Worm (Caenorhabditis elegans): ENCODE data around the gene glb-14.

The glb-14 gene

DNA sequence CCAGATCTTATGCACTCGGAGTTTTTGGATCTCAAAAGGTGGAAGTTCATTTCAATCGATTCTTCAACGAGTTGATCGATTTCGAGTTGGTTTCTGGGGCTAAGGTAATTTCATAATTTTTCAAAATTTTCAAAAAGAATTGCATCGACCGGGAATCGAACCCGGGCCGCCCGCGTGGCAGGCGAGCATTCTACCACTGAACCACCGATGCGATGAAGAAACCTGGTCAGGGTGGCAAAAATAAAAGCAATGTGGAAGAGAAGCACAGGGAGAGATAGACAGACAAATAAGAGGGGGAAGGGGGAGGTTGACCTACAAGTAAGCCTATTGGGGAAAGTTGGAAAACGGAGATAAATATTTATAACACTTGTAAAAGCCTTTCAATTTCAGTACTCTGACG is 39.7 kb downstream of the glb-14 start (continued):
- TF ChIP-seq mdl-1 (tag; optimal IDR thresholded peaks at IDR 0.05) (peak in 1 of 2 experiments; percentile 33), lin-35 (GFP tag; optimal IDR thresholded peaks at IDR 0.05) (peak; percentile 28 to 65), dpl-1 (GFP tag; optimal IDR thresholded peaks at IDR 0.05) (peak in 1 of 3 experiments; percentile 26), zag-1 (tag; optimal IDR thresholded peaks at IDR 0.05) (no peak), hlh-4 (tag; optimal IDR thresholded peaks at IDR 0.05) (no peak), elt-2 (tag; optimal IDR thresholded peaks at IDR 0.05) (peak; percentile 15), nhr-47 (tag; optimal IDR thresholded peaks at IDR 0.05) (peak; percentile 54), ztf-4 (tag; optimal IDR thresholded peaks at IDR 0.05) (no peak), nhr-77 (tag; optimal IDR thresholded peaks at IDR 0.05) (peak; percentile 49), F16B12.6 (tag; optimal IDR thresholded peaks at IDR 0.05) (no peak)

DNA sequence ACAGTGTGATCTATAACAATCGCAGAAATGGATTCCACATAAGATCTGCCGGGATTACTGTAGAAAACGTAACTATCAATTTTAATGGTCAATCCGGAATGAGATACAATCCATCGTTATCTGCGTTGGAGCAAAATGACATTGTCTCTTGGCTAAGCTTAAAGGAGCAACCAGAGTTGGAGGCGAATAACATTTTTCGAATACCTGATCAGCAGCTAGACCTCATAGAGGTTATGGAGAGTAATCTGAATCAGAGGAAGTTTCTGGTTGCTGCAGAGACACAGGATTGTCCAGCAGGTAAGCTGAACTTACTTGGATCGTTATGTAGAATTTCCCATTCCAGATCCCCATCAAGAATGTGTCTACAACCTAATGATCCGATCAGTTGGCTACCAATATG is 41.2 kb downstream of the glb-14 start:
- TF ChIP-seq egl-13 (tag; optimal IDR thresholded peaks at IDR 0.05) (no peak), efl-1 (optimal IDR thresholded peaks at IDR 0.05) (no peak), efl-1 (GFP tag; optimal IDR thresholded peaks at IDR 0.05 in 1 of 2) (peak in 1 of 2 experiments; percentile 79)

DNA sequence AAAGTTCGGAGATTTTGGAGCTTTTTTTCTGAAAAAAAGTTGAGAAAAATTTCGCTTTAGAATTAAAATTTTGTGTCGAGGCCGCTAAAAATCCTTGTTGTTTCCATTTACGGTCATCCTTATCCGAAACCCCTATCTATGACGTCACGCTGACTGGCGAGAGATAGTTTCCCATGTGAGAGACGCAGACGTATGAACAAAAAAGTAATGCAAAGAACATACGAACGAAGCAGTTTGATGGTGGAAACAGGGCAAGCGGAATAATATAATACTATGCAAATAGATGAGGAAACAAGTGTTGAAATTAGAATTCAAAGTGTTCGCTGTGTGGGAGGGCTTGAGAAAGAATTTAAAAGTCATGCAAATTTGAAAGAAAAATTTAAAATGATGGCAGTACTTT is 45.7 kb downstream of the glb-14 start:
- TF ChIP-seq lin-15B (tag; optimal IDR thresholded peaks at IDR 0.05) (no peak), lin-14 (GFP tag; optimal IDR thresholded peaks at IDR 0.05) (peak; percentile 2), elt-2 (tag; optimal IDR thresholded peaks at IDR 0.05) (peak; percentile 7), efl-1 (optimal IDR thresholded peaks at IDR 0.05) (peak in 1 of 2 experiments; percentile 11), efl-1 (GFP tag; optimal IDR thresholded peaks at IDR 0.05 in 1 of 2) (peak in 1 of 2 experiments; percentile 77), egl-13 (tag; optimal IDR thresholded peaks at IDR 0.05) (no peak), fkh-10 (GFP tag; optimal IDR thresholded peaks at IDR 0.05) (no peak)

DNA sequence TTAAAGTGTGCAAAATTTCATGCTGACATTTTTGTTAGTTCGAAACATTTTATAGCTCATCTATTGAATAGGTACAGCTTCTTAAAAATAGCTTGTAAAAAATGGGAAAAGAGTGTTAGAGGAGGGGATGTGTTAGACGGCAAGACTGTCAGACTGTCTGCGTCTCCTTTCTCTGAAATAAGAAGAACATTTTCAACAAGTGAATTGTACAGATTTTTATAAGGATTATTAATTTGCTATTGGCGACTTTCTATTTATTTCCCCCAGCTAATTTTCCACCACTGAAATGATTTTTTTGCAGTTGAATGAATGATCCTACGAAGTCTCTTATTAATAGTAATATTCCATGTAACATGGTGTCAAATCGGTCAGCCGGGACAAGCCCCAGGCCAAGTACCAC is 46.4 kb downstream of the glb-14 start, which contains the start of gene C06B8.7:
Gene C06B8.7, plus strand, starts transcription at position 301 of the 400 bp plus-strand sequence.
- TF ChIP-seq ces-1 (GFP tag; optimal IDR thresholded peaks at IDR 0.05) (no peak), rnt-1 (tag; optimal IDR thresholded peaks at IDR 0.05) (no peak), nhr-71 (tag; optimal IDR thresholded peaks at IDR 0.05) (no peak), C34B4.2 (tag; optimal IDR thresholded peaks at IDR 0.05) (no peak)

DNA sequence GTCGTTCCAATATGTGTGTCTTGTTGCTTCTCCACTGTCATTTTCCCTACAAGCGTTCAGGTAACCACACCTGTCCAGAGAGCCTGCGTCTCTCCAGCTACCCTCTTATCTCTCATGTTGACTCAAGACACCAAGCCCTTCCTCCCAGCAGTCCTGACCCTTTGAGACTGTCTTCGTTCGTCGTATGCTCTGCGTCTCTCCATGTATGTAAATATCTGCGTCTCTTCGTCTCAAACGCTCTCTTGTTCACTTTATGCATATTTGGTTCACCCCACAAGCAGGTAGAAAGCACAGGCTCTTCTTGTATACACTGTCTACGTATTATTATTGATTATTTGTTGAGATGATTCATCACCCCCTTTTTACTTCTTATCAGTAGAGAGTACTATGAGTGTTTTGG is 47.1 kb downstream of the glb-14 start:
- TF ChIP-seq ceh-90 (tag; optimal IDR thresholded peaks at IDR 0.05) (no peak), nhr-12 (tag; optimal IDR thresholded peaks at IDR 0.05) (no peak), nhr-77 (tag; optimal IDR thresholded peaks at IDR 0.05) (peak; percentile 21), unc-130 (tag; optimal IDR thresholded peaks at IDR 0.05) (no peak), xbp-1 (tag; optimal IDR thresholded peaks at IDR 0.05) (no peak), ceh-63 (GFP tag; optimal IDR thresholded peaks at IDR 0.05) (no peak), efl-3 (GFP tag; optimal IDR thresholded peaks at IDR 0.05) (no peak), dsc-1 (tag; optimal IDR thresholded peaks at IDR 0.05) (no peak), nhr-47 (tag; optimal IDR thresholded peaks at IDR 0.05) (no peak), efl-1 (optimal IDR thresholded peaks at IDR 0.05) (peak; percentile 20 to 48), efl-1 (GFP tag; optimal IDR thresholded peaks at IDR 0.05 in 1 of 2) (no peak), hlh-17 (GFP tag; optimal IDR thresholded peaks at IDR 0.05; ENCODE audit: borderline replicate concordance) (no peak), mdl-1 (tag; optimal IDR thresholded peaks at IDR 0.05) (peak in 1 of 2 experiments; percentile 18), snu-23 (GFP tag; optimal IDR thresholded peaks at IDR 0.05) (no peak), ces-1 (GFP tag; optimal IDR thresholded peaks at IDR 0.05) (no peak), swsn-7 (tag; optimal IDR thresholded peaks at IDR 0.05) (peak; percentile 30), lin-13 (GFP tag; optimal IDR thresholded peaks at IDR 0.05) (no peak), C16A3.4 (tag; optimal IDR thresholded peaks at IDR 0.05) (no peak), zip-4 (GFP tag; optimal IDR thresholded peaks at IDR 0.05) (no peak), snpc-4 (tag; optimal IDR thresholded peaks at IDR 0.05) (no peak), tbx-2 (tag; optimal IDR thresholded peaks at IDR 0.05) (peak; percentile 19), jun-1 (tag; optimal IDR thresholded peaks at IDR 0.05) (peak; percentile 82), ceh-88 (GFP tag; IDR thresholded peaks at IDR 0.05) (no peak), fos-1 (tag; optimal IDR thresholded peaks at IDR 0.05) (peak; percentile 3), fkh-8 (tag; optimal IDR thresholded peaks at IDR 0.05) (no peak), elt-2 (tag; optimal IDR thresholded peaks at IDR 0.05) (peak; percentile 88), pag-3 (tag; optimal IDR thresholded peaks at IDR 0.05; ENCODE audit: borderline replicate concordance, insufficient read depth) (no peak), ztf-11 (tag; optimal IDR thresholded peaks at IDR 0.05) (no peak), mep-1 (tag; optimal IDR thresholded peaks at IDR 0.05) (no peak), nhr-90 (tag; optimal IDR thresholded peaks at IDR 0.05; ENCODE audit: poor library complexity) (peak; percentile 48), sup-37 (GFP tag; optimal IDR thresholded peaks at IDR 0.05) (no peak)

Measured in whole organism, L1 larva.